Worm (Caenorhabditis elegans) whole organism, L4 larva: Measurements from ENCODE around the gene nduf-11.

Experiments
- F26F4.8 ChIP-seq: fragments of 200-800 bp; sonication (Bioruptor generic); conservative IDR thresholded peaks from 2 replicates; pipeline ENCODE4 v1.3.6; 2022; ENCODE audit warnings: missing genetic modification characterization, missing compliant biosample characterization
- F49E8.2 ChIP-seq: sonication (generic microtip); optimal IDR thresholded peaks from 2 replicates; lab custom pipeline; 2016; ENCODE audit warnings: missing compliant biosample characterization, mild to moderate bottlenecking, missing genetic modification characterization, borderline replicate concordance
- T20F7.1 ChIP-seq: fragments of 200-800 bp; sonication (Bioruptor generic); optimal IDR thresholded peaks from 2 replicates; lab custom pipeline; 2018; ENCODE audit warnings: mild to moderate bottlenecking, missing genetic modification characterization, missing compliant biosample characterization
- Y75B8A.6 ChIP-seq: fragments of 200-800 bp; sonication (Bioruptor generic); IDR thresholded peaks from 2 replicates; pipeline ENCODE4 v1.3.6; 2022; ENCODE audit warnings: missing genetic modification reagents, missing genetic modification characterization, missing compliant biosample characterization
- ama-1 ChIP-seq: fragments of 150-350 bp; optimal IDR thresholded peaks from 2 replicates; lab custom pipeline; 2014; ENCODE audit warnings: inconsistent platforms, mixed read lengths
- ces-1 ChIP-seq: fragments of 150-350 bp; sonication (generic microtip); optimal IDR thresholded peaks from 4 replicates; lab custom pipeline; 2014; ENCODE audit warnings: missing biosample characterization, missing genetic modification reagents, missing genetic modification characterization
- cey-2 ChIP-seq: sonication (generic microtip); optimal IDR thresholded peaks from 3 replicates; lab custom pipeline; 2017; ENCODE audit warnings: missing genetic modification characterization, mild to moderate bottlenecking, missing compliant biosample characterization, antibody characterized with exemption, borderline replicate concordance; ENCODE audit not compliant: insufficient read depth
- daf-12 ChIP-seq: fragments of 150-350 bp; optimal IDR thresholded peaks from 2 replicates; lab custom pipeline; 2014; ENCODE audit warnings: missing biosample characterization, missing genetic modification reagents, missing genetic modification characterization
- daf-16 ChIP-seq, 3 experiments: sonication (generic microtip); optimal IDR thresholded peaks; 2 replicates each; lab custom pipeline; 2016 to 2017; ENCODE audit warnings: missing genetic modification characterization in 3 of 3, missing genetic modification reagents in 3 of 3, mild to moderate bottlenecking in 2 of 3, missing compliant biosample characterization in 2 of 3, missing biosample characterization in 1 of 3, moderate library complexity in 1 of 3
- daf-8 ChIP-seq: fragments of 200-800 bp; sonication (Bioruptor generic); IDR thresholded peaks from 2 replicates; pipeline ENCODE4 v1.3.6; 2022; ENCODE audit warnings: missing genetic modification characterization, missing compliant biosample characterization
- dmd-6 ChIP-seq: fragments of 200-800 bp; sonication (Bioruptor generic); IDR thresholded peaks from 2 replicates; pipeline ENCODE4 v1.3.6; 2022; ENCODE audit warnings: missing genetic modification reagents, missing genetic modification characterization, missing compliant biosample characterization
- dmd-9 ChIP-seq: fragments of 200-800 bp; sonication (Bioruptor generic); IDR thresholded peaks from 2 replicates; pipeline ENCODE4 v1.3.6; 2022; ENCODE audit warnings: missing genetic modification reagents, missing genetic modification characterization, missing compliant biosample characterization
- dpl-1 ChIP-seq: fragments of 150-350 bp; optimal IDR thresholded peaks from 2 replicates; lab custom pipeline; 2014; ENCODE audit warnings: missing biosample characterization, missing genetic modification reagents, missing genetic modification characterization
- duxl-1 ChIP-seq: sonication (generic microtip); optimal IDR thresholded peaks from 2 replicates; lab custom pipeline; 2016; ENCODE audit warnings: mild to moderate bottlenecking, missing genetic modification characterization, moderate library complexity, missing compliant biosample characterization; ENCODE audit not compliant: poor library complexity
- egl-27 ChIP-seq: sonication (generic microtip); optimal IDR thresholded peaks from 3 replicates; lab custom pipeline; 2017; ENCODE audit warnings: missing biosample characterization, missing genetic modification reagents, missing genetic modification characterization
- fkh-10 ChIP-seq: fragments of 150-350 bp; optimal IDR thresholded peaks from 2 replicates; lab custom pipeline; 2014; ENCODE audit warnings: missing biosample characterization, missing genetic modification reagents, missing genetic modification characterization
- lir-3 ChIP-seq: sonication (generic microtip); optimal IDR thresholded peaks from 2 replicates; lab custom pipeline; 2016; ENCODE audit warnings: mild to moderate bottlenecking, missing genetic modification characterization, missing compliant biosample characterization
- lsy-2 ChIP-seq, 2 experiments: fragments of 150-350 bp in 1 of 2; sonication (generic microtip) in 1 of 2; optimal IDR thresholded peaks; 2 replicates each; lab custom pipeline; 2014 to 2017; ENCODE audit warnings: missing biosample characterization in 2 of 2, missing genetic modification characterization in 2 of 2
- mxl-2 ChIP-seq: fragments of 200-800 bp; sonication (Bioruptor generic); conservative IDR thresholded peaks from 2 replicates; pipeline ENCODE4 v1.3.6; 2022; ENCODE audit warnings: missing genetic modification reagents, missing genetic modification characterization, missing compliant biosample characterization
- mxl-3 ChIP-seq: fragments of 200-800 bp; sonication (Bioruptor generic); optimal IDR thresholded peaks from 2 replicates; lab custom pipeline; 2018; ENCODE audit warnings: mild to moderate bottlenecking, missing genetic modification characterization, missing compliant biosample characterization
- nhr-102 ChIP-seq: sonication (generic microtip); optimal IDR thresholded peaks from 2 replicates; lab custom pipeline; 2016; ENCODE audit warnings: mild to moderate bottlenecking, missing genetic modification characterization, moderate library complexity, missing compliant biosample characterization
- nhr-11 ChIP-seq: fragments of 150-350 bp; optimal IDR thresholded peaks from 2 replicates; lab custom pipeline; 2014; ENCODE audit warnings: missing biosample characterization, missing genetic modification characterization
- nhr-237 ChIP-seq: sonication (generic microtip); optimal IDR thresholded peaks from 2 replicates; lab custom pipeline; 2017; ENCODE audit warnings: missing biosample characterization, missing genetic modification characterization
- nhr-48 ChIP-seq: sonication (generic microtip); optimal IDR thresholded peaks from 2 replicates; lab custom pipeline; 2016; ENCODE audit warnings: mild to moderate bottlenecking, missing genetic modification characterization, missing compliant biosample characterization
- nhr-76 ChIP-seq: fragments of 150-350 bp; optimal IDR thresholded peaks from 2 replicates; lab custom pipeline; 2014; ENCODE audit warnings: missing biosample characterization, missing genetic modification characterization
- nhr-77 ChIP-seq: fragments of 150-350 bp; optimal IDR thresholded peaks from 2 replicates; lab custom pipeline; 2014; ENCODE audit warnings: missing biosample characterization, missing genetic modification characterization
- pha-4 ChIP-seq, 2 experiments: fragments of 150-350 bp in 1 of 2; fragments of 200-800 bp in 1 of 2; sonication (Bioruptor generic) in 1 of 2; IDR thresholded peaks in 1 of 2; optimal IDR thresholded peaks in 1 of 2; 2 replicates each; pipeline versions ENCODE4 v1.3.6 to Lab custom; 2014 to 2022; ENCODE audit warnings: missing genetic modification characterization in 2 of 2, missing genetic modification reagents in 2 of 2, missing biosample characterization in 1 of 2, missing compliant biosample characterization in 1 of 2
- php-3 ChIP-seq: fragments of 200-800 bp; sonication (Bioruptor generic); IDR thresholded peaks from 2 replicates; pipeline ENCODE4 v1.3.6; 2022; ENCODE audit warnings: missing genetic modification reagents, missing genetic modification characterization, missing compliant biosample characterization
- rbr-2 ChIP-seq: sonication (generic microtip); optimal IDR thresholded peaks from 2 replicates; lab custom pipeline; 2016; ENCODE audit warnings: missing genotype, missing genetic modification characterization, missing compliant biosample characterization
- saeg-2 ChIP-seq: fragments of 200-800 bp; sonication (Bioruptor generic); IDR thresholded peaks from 2 replicates; pipeline ENCODE4 v1.3.6; 2022; ENCODE audit warnings: missing genetic modification reagents, missing genetic modification characterization, missing compliant biosample characterization
- sdz-12 ChIP-seq: fragments of 200-800 bp; sonication (Bioruptor generic); optimal IDR thresholded peaks from 2 replicates; lab custom pipeline; 2018; ENCODE audit warnings: mild to moderate bottlenecking, missing genetic modification characterization, missing compliant biosample characterization
- vab-7 ChIP-seq: fragments of 200-800 bp; sonication (Bioruptor generic); IDR thresholded peaks from 2 replicates; pipeline ENCODE4 v1.3.6; 2022; ENCODE audit warnings: missing genetic modification reagents, missing genetic modification characterization, missing compliant biosample characterization
- zfp-3 ChIP-seq: fragments of 200-800 bp; sonication (Bioruptor generic); conservative IDR thresholded peaks from 2 replicates; pipeline ENCODE4 v1.3.6; 2022; ENCODE audit warnings: missing genetic modification reagents, missing genetic modification characterization, missing compliant biosample characterization
- zip-11 ChIP-seq: fragments of 200-800 bp; sonication (Bioruptor generic); IDR thresholded peaks from 2 replicates; pipeline ENCODE4 v1.3.6; 2022; ENCODE audit warnings: missing genetic modification characterization, missing compliant biosample characterization
- ztf-11 ChIP-seq: fragments of 150-350 bp; optimal IDR thresholded peaks from 2 replicates; lab custom pipeline; 2014; ENCODE audit warnings: missing biosample characterization, missing genetic modification characterization
- ztf-7 ChIP-seq: fragments of 150-350 bp; optimal IDR thresholded peaks from 2 replicates; lab custom pipeline; 2014; ENCODE audit warnings: missing biosample characterization, missing genetic modification characterization

The nduf-11 gene

ce11 chrII:11376598-11377108, 31.2 kb upstream of the nduf-11 start (continued):
- peak; percentile 57 for TF ChIP-seq dmd-6
- no peak for TF ChIP-seq F26F4.8 (GFP tag; lab: Robert Waterston, UW)
- peak; percentile 95 for TF ChIP-seq F49E8.2 (tag; lab: Kevin White, UChicago)
- no peak for TF ChIP-seq nhr-77 (tag; lab: Kevin White, UChicago)
- TF ChIP-seq pha-4 (GFP tag; IDR thresholded peaks at IDR 0.05; lab: Robert Waterston, UW): peak; percentile 66
- no peak for TF ChIP-seq pha-4 (tag; optimal IDR thresholded peaks at IDR 0.05; lab: Kevin White, UChicago)
- TF ChIP-seq nhr-237 (tag; lab: Kevin White, UChicago): no peak
- TF ChIP-seq ztf-7 (tag; lab: Kevin White, UChicago): no peak
- no peak for TF ChIP-seq vab-7 (GFP tag; lab: Robert Waterston, UW)
- no peak for TF ChIP-seq ztf-11
- TF ChIP-seq ces-1: no peak
- peak in 1 of 2 experiments; percentile 60 for TF ChIP-seq lsy-2 (tag; optimal IDR thresholded peaks at IDR 0.05; lab: Kevin White, UChicago)
- TF ChIP-seq nhr-76 (tag; lab: Kevin White, UChicago): no peak
- TF ChIP-seq T20F7.1 (GFP tag; lab: Kevin White, UChicago): peak; percentile 63
- no peak for TF ChIP-seq cey-2 (tag; lab: Kevin White, UChicago)
- TF ChIP-seq dmd-9 (GFP tag; lab: Robert Waterston, UW): no peak

- TF ChIP-seq zfp-3: no peak
- TF ChIP-seq nhr-11 (tag; lab: Kevin White, UChicago): peak; percentile 52
Observed at ce11 chrII:11376026-11376425, 30.6 kb upstream of the nduf-11 start.

- peak; percentile 46 for TF ChIP-seq nhr-48
- TF ChIP-seq duxl-1 (tag; lab: Kevin White, UChicago): no peak
- peak; percentile 22 for TF ChIP-seq mxl-3
Observed at ce11 chrII:11371981-11372380, 26.6 kb upstream of the nduf-11 start, which contains the start of gene C33B4.2. Gene C33B4.2, minus strand, starts transcription at chrII:11372145.

ce11 chrII:11361751-11362150, 16.3 kb upstream of the nduf-11 start:
- peak; percentile 66 for TF ChIP-seq ces-1
- TF ChIP-seq daf-8 (GFP tag; lab: Robert Waterston, UW): no peak
- no peak for TF ChIP-seq daf-16 (GFP tag; optimal IDR thresholded peaks at IDR 0.05; lab: Kevin White, UChicago)
- no peak for TF ChIP-seq daf-16 (tag; optimal IDR thresholded peaks at IDR 0.05; lab: Kevin White, UChicago)
- no peak for TF ChIP-seq sdz-12 (GFP tag; lab: Kevin White, UChicago)
- TF ChIP-seq F26F4.8 (GFP tag; lab: Robert Waterston, UW): no peak
- no peak for TF ChIP-seq php-3 (GFP tag; lab: Robert Waterston, UW)
- TF ChIP-seq fkh-10 (GFP tag; lab: Kevin White, UChicago): peak; percentile 84
- no peak for TF ChIP-seq egl-27 (tag; lab: Kevin White, UChicago)
- no peak for TF ChIP-seq ama-1

- TF ChIP-seq mxl-2 (GFP tag; lab: Robert Waterston, UW) (no peak), dpl-1 (no peak), nhr-48 (no peak), nhr-102 (tag; lab: Kevin White, UChicago) (no peak), saeg-2 (no peak), lir-3 (tag; lab: Kevin White, UChicago) (no peak), nhr-11 (tag; lab: Kevin White, UChicago) (no peak), Y75B8A.6 (GFP tag; lab: Robert Waterston, UW) (no peak), daf-12 (no peak), zip-11 (GFP tag; lab: Robert Waterston, UW) (no peak), rbr-2 (tag; lab: Kevin White, UChicago) (no peak)
Observed at ce11 chrII:11353471-11353870, 8.1 kb upstream of the nduf-11 start.
